Fruit fly (Drosophila melanogaster) whole organism, embryonic: ENCODE measurements around the gene cv-c.

Experiments used
- Asciz ChIP-seq: fragments of 200-800 bp; sonication (Bioruptor generic); optimal IDR thresholded peaks from 2 replicates; lab custom pipeline; 2017; ENCODE audit warnings: missing biosample characterization, mild to moderate bottlenecking, missing genetic modification characterization, missing genetic modification reagents
- Blimp-1 ChIP-seq: fragments of 200-800 bp; sonication (Bioruptor generic); optimal IDR thresholded peaks from 3 replicates; lab custom pipeline; 2018; ENCODE audit warnings: missing biosample characterization, missing genetic modification characterization, mild to moderate bottlenecking, moderate library complexity, missing genetic modification reagents
- BtbVII ChIP-seq: fragments of 200-800 bp; sonication (Bioruptor generic); optimal IDR thresholded peaks from 3 replicates; lab custom pipeline; 2017; ENCODE audit warnings: missing biosample characterization, mild to moderate bottlenecking, missing genetic modification characterization
- CG11504 ChIP-seq: fragments of 200-800 bp; sonication (Bioruptor generic); optimal IDR thresholded peaks from 3 replicates; lab custom pipeline; 2019; ENCODE audit warnings: missing biosample characterization, mild to moderate bottlenecking, missing genetic modification characterization, moderate library complexity
- CG14050 ChIP-seq: fragments of 200-800 bp; sonication (Bioruptor generic); IDR thresholded peaks from 3 replicates; pipeline ENCODE4 v1.3.6; 2022; ENCODE audit warnings: missing biosample characterization, missing genetic modification characterization
- CG15696 ChIP-seq: fragments of 200-800 bp; sonication (Bioruptor generic); optimal IDR thresholded peaks from 2 replicates; lab custom pipeline; 2019; ENCODE audit warnings: missing biosample characterization, mild to moderate bottlenecking, missing genetic modification characterization, moderate library complexity
- CG18619 ChIP-seq: fragments of 200-800 bp; sonication (Bioruptor generic); optimal IDR thresholded peaks from 3 replicates; lab custom pipeline; 2017; ENCODE audit warnings: missing biosample characterization, mild to moderate bottlenecking, missing genetic modification characterization
- CG30431 ChIP-seq: fragments of 200-800 bp; sonication (Bioruptor generic); optimal IDR thresholded peaks from 2 replicates; lab custom pipeline; 2017; ENCODE audit warnings: missing biosample characterization, missing genetic modification characterization
- CG3407 ChIP-seq: fragments of 200-800 bp; sonication (Bioruptor generic); optimal IDR thresholded peaks from 2 replicates; lab custom pipeline; 2018; ENCODE audit warnings: missing biosample characterization, mild to moderate bottlenecking, missing genetic modification characterization
- CG34224 ChIP-seq: fragments of 200-800 bp; sonication (Bioruptor generic); IDR thresholded peaks from 3 replicates; pipeline ENCODE4 v1.3.6; 2022; ENCODE audit warnings: missing biosample characterization, missing genetic modification characterization; ENCODE audit not compliant: partially characterized antibody
- CG43689 ChIP-seq: fragments of 200-800 bp; sonication (Bioruptor generic); IDR thresholded peaks from 2 replicates; pipeline ENCODE4 v1.3.6; 2022; ENCODE audit warnings: missing biosample characterization, missing genetic modification characterization
- CG4730 ChIP-seq: fragments of 200-800 bp; sonication (Bioruptor generic); IDR thresholded peaks from 2 replicates; pipeline ENCODE4 v1.3.6; 2022; ENCODE audit warnings: missing biosample characterization, missing genetic modification characterization
- CG5953 ChIP-seq: fragments of 200-800 bp; sonication (Bioruptor generic); IDR thresholded peaks from 2 replicates; pipeline ENCODE4 v1.3.6; 2022; ENCODE audit warnings: missing biosample characterization, missing genetic modification characterization
- CG7357 ChIP-seq: fragments of 200-800 bp; sonication (Bioruptor generic); IDR thresholded peaks from 3 replicates; pipeline ENCODE4 v1.3.6; 2022; ENCODE audit warnings: missing biosample characterization, missing genetic modification characterization
- CG7745 ChIP-seq: fragments of 200-800 bp; sonication (Bioruptor generic); optimal IDR thresholded peaks from 2 replicates; lab custom pipeline; 2018; ENCODE audit warnings: missing biosample characterization, mild to moderate bottlenecking, missing genetic modification characterization, moderate library complexity
- CG8359 ChIP-seq: fragments of 200-800 bp; sonication (Bioruptor generic); optimal IDR thresholded peaks from 2 replicates; lab custom pipeline; 2017; ENCODE audit warnings: missing biosample characterization, mild to moderate bottlenecking, missing genetic modification characterization, borderline replicate concordance
- Dip3 ChIP-seq: fragments of 200-800 bp; sonication (Bioruptor generic); optimal IDR thresholded peaks from 3 replicates; lab custom pipeline; 2016; ENCODE audit warnings: missing biosample characterization, missing genetic modification characterization
- Fer3 ChIP-seq: fragments of 200-800 bp; sonication (Bioruptor generic); optimal IDR thresholded peaks from 2 replicates; lab custom pipeline; 2018; ENCODE audit warnings: missing biosample characterization, mild to moderate bottlenecking, missing genetic modification characterization, moderate library complexity
- H15 ChIP-seq: fragments of 200-800 bp; sonication (Bioruptor generic); IDR thresholded peaks from 3 replicates; pipeline ENCODE4 v1.3.6; 2022; ENCODE audit warnings: missing biosample characterization, missing genetic modification characterization
- HLH3B ChIP-seq: fragments of 200-800 bp; sonication (Bioruptor generic); IDR thresholded peaks from 2 replicates; pipeline ENCODE4 v1.3.6; 2022; ENCODE audit warnings: missing biosample characterization, missing genetic modification characterization
- Hey ChIP-seq: fragments of 200-800 bp; sonication (Bioruptor generic); optimal IDR thresholded peaks from 3 replicates; lab custom pipeline; 2018; ENCODE audit warnings: missing biosample characterization, mild to moderate bottlenecking, missing genetic modification characterization
- Jarid2 ChIP-seq: fragments of 200-800 bp; sonication (Bioruptor generic); optimal IDR thresholded peaks from 3 replicates; lab custom pipeline; 2017; ENCODE audit warnings: mild to moderate bottlenecking, missing biosample characterization, missing genetic modification reagents, missing genetic modification characterization
- MTF-1 ChIP-seq: fragments of 200-800 bp; sonication (Bioruptor generic); optimal IDR thresholded peaks from 2 replicates; lab custom pipeline; 2018; ENCODE audit warnings: missing biosample characterization, mild to moderate bottlenecking, missing genetic modification characterization, borderline replicate concordance
- Oaz ChIP-seq: fragments of 200-800 bp; sonication (Bioruptor generic); IDR thresholded peaks from 2 replicates; pipeline ENCODE4 v1.3.6; 2022; ENCODE audit warnings: missing biosample characterization, missing genetic modification characterization
- Opbp ChIP-seq: fragments of 200-800 bp; sonication (Bioruptor generic); IDR thresholded peaks from 3 replicates; pipeline ENCODE4 v1.3.6; 2022; ENCODE audit warnings: missing biosample characterization, missing genetic modification characterization; ENCODE audit not compliant: partially characterized antibody
- Sry-β ChIP-seq: fragments of 200-800 bp; sonication (Bioruptor generic); optimal IDR thresholded peaks from 2 replicates; lab custom pipeline; 2018; ENCODE audit warnings: missing biosample characterization, mild to moderate bottlenecking, missing genetic modification characterization, moderate library complexity
- Sry-δ ChIP-seq: fragments of 200-800 bp; sonication (Bioruptor generic); optimal IDR thresholded peaks from 2 replicates; lab custom pipeline; 2016; ENCODE audit warnings: missing biosample characterization, missing genetic modification characterization
- Xbp1 ChIP-seq: fragments of 200-800 bp; sonication (Bioruptor generic); optimal IDR thresholded peaks from 3 replicates; lab custom pipeline; 2016; ENCODE audit warnings: missing biosample characterization, mild to moderate bottlenecking, missing genetic modification characterization
- ab ChIP-seq: fragments of 200-800 bp; sonication (Bioruptor generic); optimal IDR thresholded peaks from 2 replicates; lab custom pipeline; 2016; ENCODE audit warnings: missing biosample characterization, missing genetic modification characterization
- amos ChIP-seq: fragments of 200-800 bp; sonication (Bioruptor generic); IDR thresholded peaks from 2 replicates; pipeline ENCODE4 v1.3.6; 2022; ENCODE audit warnings: missing biosample characterization, missing genetic modification characterization; ENCODE audit not compliant: partially characterized antibody
- br ChIP-seq: fragments of >200 bp; optimal IDR thresholded peaks from 2 replicates; lab custom pipeline; 2017
- cato ChIP-seq: fragments of 200-800 bp; sonication (Bioruptor generic); optimal IDR thresholded peaks from 2 replicates; lab custom pipeline; 2016; ENCODE audit warnings: missing biosample characterization, missing genetic modification characterization, borderline replicate concordance
- emc ChIP-seq: fragments of 200-800 bp; sonication (Bioruptor generic); optimal IDR thresholded peaks from 2 replicates; lab custom pipeline; 2016; ENCODE audit warnings: missing biosample characterization, missing genetic modification characterization
- en ChIP-seq: fragments of 200-800 bp; sonication (Bioruptor generic); optimal IDR thresholded peaks from 2 replicates; lab custom pipeline; 2016; ENCODE audit warnings: missing biosample characterization, missing genetic modification characterization
- esg ChIP-seq: fragments of 200-800 bp; sonication (Bioruptor generic); conservative IDR thresholded peaks from 2 replicates; pipeline ENCODE4 v1.3.6; 2022; ENCODE audit warnings: missing biosample characterization, missing genetic modification characterization
- gsb ChIP-seq: fragments of 200-800 bp; sonication (Bioruptor generic); IDR thresholded peaks from 2 replicates; pipeline ENCODE4 v1.3.6; 2022; ENCODE audit warnings: missing biosample characterization, missing genetic modification characterization
- h ChIP-seq: fragments of >200 bp; optimal IDR thresholded peaks from 2 replicates; lab custom pipeline; 2017
- lbe ChIP-seq: fragments of 200-800 bp; sonication (Bioruptor generic); optimal IDR thresholded peaks from 2 replicates; lab custom pipeline; 2016; ENCODE audit warnings: missing biosample characterization, mild to moderate bottlenecking, missing genetic modification characterization
- luna ChIP-seq: fragments of 200-800 bp; sonication (Bioruptor generic); optimal IDR thresholded peaks from 2 replicates; lab custom pipeline; 2016; ENCODE audit warnings: missing biosample characterization, missing genetic modification characterization
- mirr ChIP-seq: fragments of 200-800 bp; sonication (Bioruptor generic); optimal IDR thresholded peaks from 3 replicates; lab custom pipeline; 2018; ENCODE audit warnings: missing biosample characterization, mild to moderate bottlenecking, missing genetic modification characterization
- onecut ChIP-seq: fragments of 200-800 bp; sonication (Bioruptor generic); IDR thresholded peaks from 2 replicates; pipeline ENCODE4 v1.3.6; 2022; ENCODE audit warnings: missing biosample characterization, missing genetic modification characterization
- pho ChIP-seq: fragments of 200-800 bp; sonication (Bioruptor generic); optimal IDR thresholded peaks from 2 replicates; lab custom pipeline; 2016; ENCODE audit warnings: missing biosample characterization, missing genetic modification characterization
- pros ChIP-seq: fragments of 200-800 bp; sonication (Bioruptor generic); optimal IDR thresholded peaks from 3 replicates; lab custom pipeline; 2019; ENCODE audit warnings: missing biosample characterization, mild to moderate bottlenecking, missing genetic modification characterization, moderate library complexity
- sc ChIP-seq, 3 experiments: fragments of >200 bp in 2 of 3; fragments of 200-800 bp in 1 of 3; sonication (Bioruptor generic) in 1 of 3; optimal IDR thresholded peaks; 2 replicates in 2 of 3; 3 replicates in 1 of 3; lab custom pipeline; 2017; ENCODE audit warnings: mild to moderate bottlenecking in 1 of 3, missing biosample characterization in 1 of 3, missing genetic modification characterization in 1 of 3, missing genetic modification reagents in 1 of 3
- scrt ChIP-seq: fragments of 200-800 bp; sonication (Bioruptor generic); optimal IDR thresholded peaks from 2 replicates; lab custom pipeline; 2018; ENCODE audit warnings: missing biosample characterization, mild to moderate bottlenecking, missing genetic modification characterization, moderate library complexity
- slou ChIP-seq: fragments of 200-800 bp; sonication (Bioruptor generic); optimal IDR thresholded peaks from 3 replicates; lab custom pipeline; 2016; ENCODE audit warnings: missing biosample characterization, missing genetic modification characterization
- tap ChIP-seq: fragments of 200-800 bp; optimal IDR thresholded peaks from 3 replicates; lab custom pipeline; 2019; ENCODE audit warnings: missing biosample characterization, mild to moderate bottlenecking, missing genetic modification characterization, moderate library complexity
- unc-4 ChIP-seq: fragments of 200-800 bp; sonication (Bioruptor generic); IDR thresholded peaks from 2 replicates; pipeline ENCODE4 v1.3.6; 2022; ENCODE audit warnings: missing biosample characterization, missing genetic modification characterization; ENCODE audit not compliant: partially characterized antibody
- usp ChIP-seq: fragments of >200 bp; optimal IDR thresholded peaks from 2 replicates; lab custom pipeline; 2017; ENCODE audit warnings: missing biosample characterization, missing genetic modification characterization

cv-c gene

DNA sequence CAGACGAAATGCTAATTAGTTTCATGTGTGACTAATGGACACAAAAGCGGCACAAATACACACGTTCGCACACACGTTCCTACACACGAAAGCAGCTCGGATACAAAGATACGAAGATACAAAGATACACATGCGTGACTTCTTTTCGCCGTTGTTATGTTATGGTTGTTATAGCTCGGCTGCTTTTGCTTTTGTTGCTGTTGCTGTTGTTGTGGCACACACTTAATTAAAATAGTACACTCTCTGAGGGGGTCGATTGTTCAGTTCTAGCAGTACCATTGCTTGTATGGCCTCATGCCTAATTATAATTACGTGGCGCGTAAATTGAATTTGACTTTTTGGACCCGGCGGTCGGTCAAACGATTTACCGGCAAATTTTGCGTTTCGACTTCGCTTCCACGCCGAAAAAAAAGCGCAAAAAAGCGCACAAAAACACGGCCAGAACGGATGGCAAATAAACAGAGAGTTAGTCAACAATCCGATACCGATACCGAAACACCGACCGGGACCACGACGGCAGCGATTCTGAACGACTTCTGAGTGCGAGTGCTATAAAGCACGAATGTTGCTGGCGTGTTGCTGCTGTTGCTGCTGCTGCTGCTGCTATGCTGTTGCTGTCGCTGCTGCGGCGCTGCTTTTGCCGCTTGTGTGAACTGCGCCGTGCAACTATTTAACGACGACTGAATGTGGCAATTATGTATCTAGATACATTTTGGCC is 111.9 kb downstream of the cv-c start (continued):
- no peak for TF ChIP-seq Fer3 (tag; lab: Kevin White, UChicago)
- TF ChIP-seq H15 (GFP tag; lab: Robert Waterston, UW), result no peak
- no peak for TF ChIP-seq HLH3B (GFP tag; lab: Robert Waterston, UW)
- no peak for TF ChIP-seq esg
- no peak for TF ChIP-seq Xbp1 (GFP tag; lab: Kevin White, UChicago)
- TF ChIP-seq scrt, result peak; percentile 24
- 0 out of 3 replicates have a peak, but pooled peaks have one; percentile 11 for TF ChIP-seq Opbp
- TF ChIP-seq usp (GFP tag; lab: Kevin White, UChicago), result no peak
- no peak for TF ChIP-seq en (GFP tag; lab: Kevin White, UChicago)
- no peak for TF ChIP-seq Sry-δ (GFP tag; lab: Kevin White, UChicago)
- TF ChIP-seq CG7357 (GFP tag; lab: Robert Waterston, UW), result no peak
- no peak for TF ChIP-seq sc (optimal IDR thresholded peaks at IDR 0.05; lab: Kevin White, UChicago)
- TF ChIP-seq sc (GFP tag; optimal IDR thresholded peaks at IDR 0.05; lab: Kevin White, UChicago), result no peak
- TF ChIP-seq unc-4 (GFP tag; lab: Robert Waterston, UW), result no peak
- TF ChIP-seq Dip3, result no peak
- TF ChIP-seq CG15696 (tag; lab: Kevin White, UChicago), result no peak
- no peak for TF ChIP-seq CG5953
- TF ChIP-seq emc (GFP tag; lab: Kevin White, UChicago), result no peak
- TF ChIP-seq Jarid2, result peak; percentile 87
- TF ChIP-seq gsb (GFP tag; lab: Robert Waterston, UW), result no peak
- TF ChIP-seq BtbVII (GFP tag; lab: Kevin White, UChicago), result peak; percentile 17
- TF ChIP-seq MTF-1 (GFP tag; lab: Kevin White, UChicago), result no peak
- TF ChIP-seq Oaz (GFP tag; lab: Robert Waterston, UW), result no peak
- no peak for TF ChIP-seq Sry-β (GFP tag; lab: Kevin White, UChicago)
- TF ChIP-seq CG11504 (tag; lab: Kevin White, UChicago), result no peak
- no peak for TF ChIP-seq onecut (GFP tag; lab: Robert Waterston, UW)
- no peak for TF ChIP-seq ab (GFP tag; lab: Kevin White, UChicago)
- no peak for TF ChIP-seq CG4730 (GFP tag; lab: Robert Waterston, UW)
- TF ChIP-seq br (lab: Kevin White, UChicago), result no peak
- no peak for TF ChIP-seq slou
- no peak for TF ChIP-seq Hey (tag; lab: Kevin White, UChicago)
- TF ChIP-seq lbe (GFP tag; lab: Kevin White, UChicago), result no peak
- TF ChIP-seq CG14050, result no peak
- TF ChIP-seq Blimp-1 (GFP tag; lab: Kevin White, UChicago), result no peak
- no peak for TF ChIP-seq luna
- no peak for TF ChIP-seq CG30431 (GFP tag; lab: Kevin White, UChicago)
- TF ChIP-seq pros (GFP tag; lab: Kevin White, UChicago), result no peak
- peak; percentile 24; the same call in 1 of the 3 replicates for TF ChIP-seq CG34224
- TF ChIP-seq CG3407 (GFP tag; lab: Kevin White, UChicago), result no peak
- TF ChIP-seq amos (GFP tag; lab: Robert Waterston, UW), result peak; percentile 25; the same call in 1 of the 2 replicates
- no peak for TF ChIP-seq h
- peak; percentile 4 for TF ChIP-seq pho (GFP tag; lab: Kevin White, UChicago)
- TF ChIP-seq tap (tag; lab: Kevin White, UChicago), result no peak
- peak; percentile 40 for TF ChIP-seq CG8359
- TF ChIP-seq cato, result no peak
- no peak for TF ChIP-seq CG7745 (tag; lab: Kevin White, UChicago)
- TF ChIP-seq mirr (GFP tag; lab: Kevin White, UChicago), result no peak
- TF ChIP-seq CG18619, result no peak
- no peak for TF ChIP-seq CG43689 (GFP tag; lab: Robert Waterston, UW)
- no peak for TF ChIP-seq Asciz (GFP tag; lab: Kevin White, UChicago)
